Worm (Caenorhabditis elegans): Measurements from ENCODE around the gene F53F4.16.

Gene F53F4.16

DNA sequence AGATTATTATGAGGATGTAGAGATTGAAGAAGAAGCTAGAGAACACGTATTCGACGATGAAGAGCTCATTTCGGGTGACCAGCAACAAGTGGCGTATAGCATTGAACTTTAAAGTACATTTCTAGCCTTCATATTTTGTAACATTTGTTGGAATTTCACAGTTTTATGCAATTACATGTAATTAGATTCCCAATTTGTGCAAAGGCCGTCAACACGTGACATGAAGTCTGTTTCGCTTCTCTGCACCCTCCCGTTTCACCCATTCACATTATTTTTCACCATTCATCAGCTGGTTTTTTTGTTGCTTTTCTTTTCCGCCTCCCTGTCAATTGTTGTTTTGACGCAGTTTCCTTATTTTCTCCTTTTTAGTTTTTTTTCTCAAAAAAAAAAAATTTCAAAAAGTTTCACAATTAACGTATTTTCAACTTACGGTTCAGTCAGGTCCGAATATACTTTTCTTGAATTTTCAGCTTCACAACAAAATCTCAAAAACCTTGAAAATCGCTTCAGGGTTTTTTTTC, 5.5 kb upstream of the F53F4.16 start, which contains the start of gene sde-2:
sde-2 (plus strand) TSS at position 471 of the 521 bp plus-strand sequence.
- TF ChIP-seq ztf-4 (tag; optimal IDR thresholded peaks at IDR 0.05) = no peak
- no peak for TF ChIP-seq ceh-82 (tag; optimal IDR thresholded peaks at IDR 0.05)
- no peak for TF ChIP-seq mdl-1 (tag; optimal IDR thresholded peaks at IDR 0.05)
- peak; percentile 72 for TF ChIP-seq C34F6.9 (tag; optimal IDR thresholded peaks at IDR 0.05)
- no peak for TF ChIP-seq peb-1 (tag; optimal IDR thresholded peaks at IDR 0.05)
- TF ChIP-seq nhr-10 (tag; optimal IDR thresholded peaks at IDR 0.05) = no peak
- TF ChIP-seq unc-55 (GFP tag; optimal IDR thresholded peaks at IDR 0.05) = peak; percentile 8
- no peak for TF ChIP-seq nhr-11 (tag; optimal IDR thresholded peaks at IDR 0.05)
- no peak for TF ChIP-seq mab-5 (tag; optimal IDR thresholded peaks at IDR 0.05)
- peak; percentile 52 for TF ChIP-seq nhr-129 (tag; optimal IDR thresholded peaks at IDR 0.05)

DNA sequence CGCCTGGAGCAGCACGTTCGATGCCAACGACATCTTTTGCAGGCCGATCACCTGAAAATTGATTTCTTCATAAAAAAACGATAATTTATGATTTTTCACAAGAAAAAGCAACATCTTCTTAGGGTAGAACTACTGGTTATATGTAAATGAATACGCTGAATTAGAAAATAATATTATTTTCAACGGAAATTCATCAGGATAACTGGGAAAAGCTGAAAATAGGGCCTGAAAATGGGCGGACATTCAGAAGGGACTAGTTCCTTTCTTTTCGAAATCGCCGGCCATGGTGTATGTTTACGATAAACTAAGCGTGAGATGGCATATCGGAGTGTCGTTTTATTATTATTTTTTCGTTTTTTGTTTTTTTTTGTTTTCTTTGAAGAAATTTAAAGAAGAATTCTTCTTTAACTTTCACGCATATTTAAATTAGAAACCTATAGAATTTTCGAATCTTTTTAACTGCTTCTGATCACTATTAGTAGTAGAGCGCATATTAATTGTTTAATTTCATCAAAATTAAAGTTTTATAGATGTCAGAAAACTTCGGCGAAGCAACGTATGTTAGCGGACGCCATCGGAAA, 4.0 kb upstream of the F53F4.16 start, which contains the start of the genes nduv-2 and F53F4.12:
nduv-2 (minus strand) TSS at position 51 of the 581 bp plus-strand sequence.
F53F4.12 (plus strand) TSS at position 531 of the 581 bp plus-strand sequence.
- TF ChIP-seq nhr-11 (tag; optimal IDR thresholded peaks at IDR 0.05) (no peak), unc-55 (GFP tag; optimal IDR thresholded peaks at IDR 0.05) (peak; percentile 70), R02D3.7 (tag; optimal IDR thresholded peaks at IDR 0.05) (peak; percentile 23), nhr-237 (tag; optimal IDR thresholded peaks at IDR 0.05) (no peak), nhr-25 (tag; optimal IDR thresholded peaks at IDR 0.05) (no peak), ceh-82 (tag; optimal IDR thresholded peaks at IDR 0.05) (no peak), unc-62 (GFP tag; optimal IDR thresholded peaks at IDR 0.05) (no peak), lin-11 (tag; optimal IDR thresholded peaks at IDR 0.05) (peak; percentile 10), C34F6.9 (tag; optimal IDR thresholded peaks at IDR 0.05) (peak; percentile 42), nhr-129 (tag; optimal IDR thresholded peaks at IDR 0.05) (peak; percentile 33), ZK546.5 (tag; optimal IDR thresholded peaks at IDR 0.05) (no peak)

ce11 chrV:13624424-13624823, 2.8 kb upstream of the F53F4.16 start, which contains the start of gene F53F4.11:
F53F4.11 (minus strand) TSS chrV:13624524.
- TF ChIP-seq nhr-12 (tag; optimal IDR thresholded peaks at IDR 0.05) (no peak), ceh-82 (tag; optimal IDR thresholded peaks at IDR 0.05) (no peak), peb-1 (tag; optimal IDR thresholded peaks at IDR 0.05) (no peak), sem-4 (tag; optimal IDR thresholded peaks at IDR 0.05) (no peak), zag-1 (tag; optimal IDR thresholded peaks at IDR 0.05) (no peak), unc-62 (GFP tag; optimal IDR thresholded peaks at IDR 0.05) (no peak), crh-2 (tag; optimal IDR thresholded peaks at IDR 0.05) (no peak), elt-1 (tag; optimal IDR thresholded peaks at IDR 0.05) (no peak), dmd-4 (tag; optimal IDR thresholded peaks at IDR 0.05) (no peak), nhr-23 (tag; optimal IDR thresholded peaks at IDR 0.05) (no peak), ztf-4 (tag; optimal IDR thresholded peaks at IDR 0.05) (no peak), R02D3.7 (tag; optimal IDR thresholded peaks at IDR 0.05) (no peak), skn-1 (tag; optimal IDR thresholded peaks at IDR 0.05) (no peak), nhr-237 (tag; optimal IDR thresholded peaks at IDR 0.05) (no peak), ztf-1 (GFP tag; conservative IDR thresholded peaks at IDR 0.05) (no peak)

- TF ChIP-seq skn-1 (tag; optimal IDR thresholded peaks at IDR 0.05) = no peak
Measured at ce11 chrV:13620676-13621075, 944 bp downstream of the F53F4.16 start, which contains the start of gene F53F4.15. F53F4.15 (plus strand) TSS chrV:13620976.

- TF ChIP-seq F13H6.1 (tag; optimal IDR thresholded peaks at IDR 0.05) (no peak), snpc-4 (tag; optimal IDR thresholded peaks at IDR 0.05) (no peak), lin-11 (tag; optimal IDR thresholded peaks at IDR 0.05) (no peak), unc-55 (GFP tag; optimal IDR thresholded peaks at IDR 0.05) (no peak), C34F6.9 (tag; optimal IDR thresholded peaks at IDR 0.05) (no peak), sem-4 (tag; optimal IDR thresholded peaks at IDR 0.05) (no peak), ztf-4 (tag; optimal IDR thresholded peaks at IDR 0.05) (no peak), ztf-11 (tag; optimal IDR thresholded peaks at IDR 0.05) (no peak), lsy-2 (tag; optimal IDR thresholded peaks at IDR 0.05) (no peak), nhr-12 (tag; optimal IDR thresholded peaks at IDR 0.05) (no peak), nhr-25 (tag; optimal IDR thresholded peaks at IDR 0.05) (no peak), crh-2 (tag; optimal IDR thresholded peaks at IDR 0.05) (no peak), ama-1 (optimal IDR thresholded peaks at IDR 0.05) (no peak), nhr-11 (tag; optimal IDR thresholded peaks at IDR 0.05) (no peak), mbf-1 (tag; optimal IDR thresholded peaks at IDR 0.05) (no peak)
Measured at ce11 chrV:13619752-13620151, 1.9 kb downstream of the F53F4.16 start, which contains the start of gene srd-11. srd-11 (minus strand) TSS chrV:13619852.

All from whole organism, L2 larva.